Fruit fly (Drosophila melanogaster): ENCODE data around the gene CG34452.

The CG34452 gene

dm6 chr3L:15677662-15678061 is 10.0 kb downstream of the CG34452 start (continued):
- TF ChIP-seq gce (GFP tag; IDR thresholded peaks at IDR 0.05), result no peak
- TF ChIP-seq esg (GFP tag; conservative IDR thresholded peaks at IDR 0.05), result no peak
- peak; percentile 32 for TF ChIP-seq Sox102F (GFP tag; optimal IDR thresholded peaks at IDR 0.05)
- peak; percentile 17 for TF ChIP-seq unpg (GFP tag; optimal IDR thresholded peaks at IDR 0.05)
- TF ChIP-seq Ets65A (GFP tag), result peak; percentile 94
- peak; percentile 32 for TF ChIP-seq CG11504 (tag; optimal IDR thresholded peaks at IDR 0.05)
- peak; percentile 8 for TF ChIP-seq CG7556 (GFP tag; optimal IDR thresholded peaks at IDR 0.05)
- TF ChIP-seq pb (GFP tag; optimal IDR thresholded peaks at IDR 0.05), result no peak
- peak in 1 of 2 experiments; percentile 33 for TF ChIP-seq bsh (GFP tag; optimal IDR thresholded peaks at IDR 0.05)
- peak; percentile 33 for TF ChIP-seq CG2678 (tag; optimal IDR thresholded peaks at IDR 0.05)
- peak; percentile 56; the same call in 1 of the 3 replicates for TF ChIP-seq ci (GFP tag; IDR thresholded peaks at IDR 0.05)
- TF ChIP-seq CG1603 (tag; optimal IDR thresholded peaks at IDR 0.05), result peak; percentile 22
- TF ChIP-seq dmrt99B (tag; optimal IDR thresholded peaks at IDR 0.05), result peak; percentile 1
- TF ChIP-seq sens (GFP tag), result peak; percentile 70
- peak in 1 of 2 experiments; percentile 10 for TF ChIP-seq Hr51 (GFP tag; optimal IDR thresholded peaks at IDR 0.05)
- TF ChIP-seq CG14014 (GFP tag; IDR thresholded peaks at IDR 0.05), result 0 out of 2 replicates have a peak, but pooled peaks have one; percentile 34
- TF ChIP-seq CG8290 (GFP tag; optimal IDR thresholded peaks at IDR 0.05), result no peak
- TF ChIP-seq CG8290 (tag; optimal IDR thresholded peaks at IDR 0.05), result no peak
- peak; percentile 29 for TF ChIP-seq CG7839 (tag; optimal IDR thresholded peaks at IDR 0.05)
- TF ChIP-seq Ssrp (tag; optimal IDR thresholded peaks at IDR 0.05), result peak; percentile 22
- no peak for TF ChIP-seq Hand (GFP tag; optimal IDR thresholded peaks at IDR 0.05)
- 0 out of 2 replicates have a peak, but pooled peaks have one; percentile 21 for TF ChIP-seq Xrp1 (GFP tag; IDR thresholded peaks at IDR 0.05)
- peak; percentile 25 for TF ChIP-seq CG10979 (tag; optimal IDR thresholded peaks at IDR 0.05)
- TF ChIP-seq CG2120 (GFP tag; optimal IDR thresholded peaks at IDR 0.05), result peak; percentile 18
- TF ChIP-seq CG15269 (tag; optimal IDR thresholded peaks at IDR 0.05), result peak; percentile 12
- TF ChIP-seq CG12391 (tag; optimal IDR thresholded peaks at IDR 0.05), result peak; percentile 9
- 0 out of 2 replicates have a peak, but pooled peaks have one; percentile 5 for TF ChIP-seq CG10321 (GFP tag; IDR thresholded peaks at IDR 0.05)
- TF ChIP-seq stwl (tag; optimal IDR thresholded peaks at IDR 0.05), result no peak
- TF ChIP-seq Ada2b (GFP tag; IDR thresholded peaks at IDR 0.05), result 0 out of 2 replicates have a peak, but pooled peaks have one; percentile 14
- peak; percentile 44 for TF ChIP-seq gem (tag; optimal IDR thresholded peaks at IDR 0.05)
- peak; percentile 6 for TF ChIP-seq CG14710 (tag; optimal IDR thresholded peaks at IDR 0.05)
- no peak for TF ChIP-seq Gug (GFP tag; IDR thresholded peaks at IDR 0.05)

dm6 chr3L:15675111-15675510 is 12.6 kb downstream of the CG34452 start:
- TF ChIP-seq CG7372 (GFP tag; IDR thresholded peaks at IDR 0.05) (0 out of 2 replicates have a peak, but pooled peaks have one; percentile 21), CG7556 (GFP tag; optimal IDR thresholded peaks at IDR 0.05) (peak; percentile 65), dpn (GFP tag; optimal IDR thresholded peaks at IDR 0.05) (peak; percentile 48 to 53), exex (tag; optimal IDR thresholded peaks at IDR 0.05) (no peak), CG10959 (GFP tag; IDR thresholded peaks at IDR 0.05) (peak; percentile 85), Hsf (GFP tag; optimal IDR thresholded peaks at IDR 0.05) (peak; percentile 57), CG6765 (GFP tag; optimal IDR thresholded peaks at IDR 0.05) (no peak), Sry-β (GFP tag; optimal IDR thresholded peaks at IDR 0.05) (no peak), CG15011 (GFP tag; optimal IDR thresholded peaks at IDR 0.05) (no peak), CG31441 (GFP tag; IDR thresholded peaks at IDR 0.05) (peak; percentile 82), slp2 (GFP tag; optimal IDR thresholded peaks at IDR 0.05) (peak; percentile 53), CG8388 (GFP tag; optimal IDR thresholded peaks at IDR 0.05) (peak; percentile 79), CG14965 (GFP tag; optimal IDR thresholded peaks at IDR 0.05; ENCODE audit: borderline replicate concordance) (no peak), CG12155 (GFP tag; optimal IDR thresholded peaks at IDR 0.05) (peak; percentile 29), Poxn (GFP tag; IDR thresholded peaks at IDR 0.05) (no peak), dm (GFP tag; optimal IDR thresholded peaks at IDR 0.05) (no peak), ab (GFP tag; optimal IDR thresholded peaks at IDR 0.05) (no peak), CG3995 (GFP tag; optimal IDR thresholded peaks at IDR 0.05) (no peak), CG12659 (GFP tag; optimal IDR thresholded peaks at IDR 0.05) (peak; percentile 25), Eip74EF (GFP tag; optimal IDR thresholded peaks at IDR 0.05) (no peak)
